Worm (Caenorhabditis elegans) whole organism, L1 larva: Measurements from ENCODE around the gene str-3.

Experiments used
- alr-1 ChIP-seq: fragments of 200-800 bp; sonication (Bioruptor generic); optimal IDR thresholded peaks from 2 replicates; lab custom pipeline; 2018; ENCODE audit warnings: borderline replicate concordance, mild to moderate bottlenecking, missing genetic modification characterization, missing compliant biosample characterization
- ama-1 ChIP-seq: fragments of 150-350 bp; optimal IDR thresholded peaks from 2 replicates; lab custom pipeline; 2014
- ceh-82 ChIP-seq, 3 experiments: fragments of 150-350 bp in 1 of 3; sonication (generic microtip) in 2 of 3; optimal IDR thresholded peaks; 2 replicates each; lab custom pipeline; 2014 to 2017; ENCODE audit warnings: missing biosample characterization in 3 of 3, missing genetic modification characterization in 3 of 3
- ceh-88 ChIP-seq: fragments of 200-800 bp; sonication (Bioruptor generic); IDR thresholded peaks from 2 replicates; pipeline ENCODE4 v1.3.6; 2022; ENCODE audit warnings: missing genetic modification characterization, missing compliant biosample characterization
- egl-27 ChIP-seq, 2 experiments: fragments of 150-350 bp in 1 of 2; sonication (generic microtip); optimal IDR thresholded peaks; 3 replicates each; lab custom pipeline; 2017 to 2018; ENCODE audit warnings: missing biosample characterization in 2 of 2, missing genetic modification characterization in 2 of 2, missing genetic modification reagents in 2 of 2
- fkh-10 ChIP-seq: sonication (generic microtip); optimal IDR thresholded peaks from 2 replicates; lab custom pipeline; 2017; ENCODE audit warnings: missing biosample characterization, missing genetic modification reagents, missing genetic modification characterization
- lin-39 ChIP-seq: fragments of 150-350 bp; optimal IDR thresholded peaks from 2 replicates; lab custom pipeline; 2014; ENCODE audit warnings: missing biosample characterization, missing genetic modification reagents, missing genetic modification characterization
- nhr-77 ChIP-seq: fragments of 150-350 bp; optimal IDR thresholded peaks from 2 replicates; lab custom pipeline; 2014; ENCODE audit warnings: missing biosample characterization, missing genetic modification characterization
- snpc-4 ChIP-seq: fragments of 150-350 bp; optimal IDR thresholded peaks from 2 replicates; lab custom pipeline; 2014; ENCODE audit warnings: missing biosample characterization, missing genetic modification characterization
- zag-1 ChIP-seq: fragments of 150-350 bp; optimal IDR thresholded peaks from 2 replicates; lab custom pipeline; 2014; ENCODE audit warnings: missing biosample characterization, missing genetic modification characterization

ce11 chrIV:11126028-11126427, 25.9 kb upstream of the str-3 start:
- TF ChIP-seq alr-1 (tag; lab: Kevin White, UChicago) (no peak), ama-1 (lab: Kevin White, UChicago) (no peak), lin-39 (tag; lab: Kevin White, UChicago) (no peak), egl-27 (tag; optimal IDR thresholded peaks at IDR 0.05; lab: Kevin White, UChicago) (no peak), nhr-77 (tag; lab: Kevin White, UChicago) (no peak), zag-1 (tag; lab: Kevin White, UChicago) (no peak), snpc-4 (tag; lab: Kevin White, UChicago) (no peak), ceh-88 (GFP tag; lab: Robert Waterston, UW) (no peak), fkh-10 (GFP tag; lab: Kevin White, UChicago) (no peak), ceh-82 (tag; optimal IDR thresholded peaks at IDR 0.05; lab: Kevin White, UChicago) (no peak)
